Fruit fly (Drosophila melanogaster) whole organism, embryonic: Measurements from ENCODE around the gene Dlip1.

Source experiments
- Aef1 ChIP-seq: fragments of 200-800 bp; sonication (Bioruptor generic); IDR thresholded peaks from 3 replicates; pipeline ENCODE4 v1.3.6; 2022; ENCODE audit warnings: missing biosample characterization, missing genetic modification characterization
- Antp ChIP-seq: fragments of 200-800 bp; sonication (Bioruptor generic); optimal IDR thresholded peaks from 3 replicates; lab custom pipeline; 2016; ENCODE audit warnings: missing biosample characterization, missing genetic modification characterization
- B-H2 ChIP-seq: fragments of 200-800 bp; sonication (Bioruptor generic); optimal IDR thresholded peaks from 2 replicates; lab custom pipeline; 2018; ENCODE audit warnings: missing biosample characterization, mild to moderate bottlenecking, missing genetic modification characterization
- BEAF-32 ChIP-seq: fragments of 200-800 bp; sonication (Bioruptor generic); optimal IDR thresholded peaks from 3 replicates; lab custom pipeline; 2017; ENCODE audit warnings: missing biosample characterization, missing genetic modification characterization, mild to moderate bottlenecking, moderate library complexity, missing genetic modification reagents
- BtbVII ChIP-seq: fragments of 200-800 bp; sonication (Bioruptor generic); optimal IDR thresholded peaks from 3 replicates; lab custom pipeline; 2017; ENCODE audit warnings: missing biosample characterization, mild to moderate bottlenecking, missing genetic modification characterization
- CG11093 ChIP-seq: fragments of 200-800 bp; sonication (Bioruptor generic); IDR thresholded peaks from 3 replicates; pipeline ENCODE4 v1.3.6; 2022; ENCODE audit warnings: missing biosample characterization, missing genetic modification characterization
- CG12299 ChIP-seq: fragments of 200-800 bp; sonication (Bioruptor generic); optimal IDR thresholded peaks from 2 replicates; lab custom pipeline; 2018; ENCODE audit warnings: missing biosample characterization, mild to moderate bottlenecking, missing genetic modification characterization
- CG1233 ChIP-seq: fragments of 200-800 bp; sonication (Bioruptor generic); optimal IDR thresholded peaks from 4 replicates; lab custom pipeline; 2018; ENCODE audit warnings: missing biosample characterization, mild to moderate bottlenecking, missing genetic modification characterization
- CG1529 ChIP-seq: fragments of 200-800 bp; sonication (Bioruptor generic); optimal IDR thresholded peaks from 3 replicates; lab custom pipeline; 2018; ENCODE audit warnings: missing biosample characterization, missing genetic modification characterization
- CG1792 ChIP-seq: fragments of 200-800 bp; sonication (Bioruptor generic); optimal IDR thresholded peaks from 2 replicates; lab custom pipeline; 2016; ENCODE audit warnings: missing biosample characterization, missing genetic modification characterization
- CG18619 ChIP-seq: fragments of 200-800 bp; sonication (Bioruptor generic); optimal IDR thresholded peaks from 3 replicates; lab custom pipeline; 2017; ENCODE audit warnings: missing biosample characterization, mild to moderate bottlenecking, missing genetic modification characterization
- CG3065 ChIP-seq: fragments of 200-800 bp; sonication (Bioruptor generic); optimal IDR thresholded peaks from 2 replicates; lab custom pipeline; 2016; ENCODE audit warnings: missing biosample characterization, missing genetic modification characterization
- CG4730 ChIP-seq: fragments of 200-800 bp; sonication (Bioruptor generic); IDR thresholded peaks from 2 replicates; pipeline ENCODE4 v1.3.6; 2022; ENCODE audit warnings: missing biosample characterization, missing genetic modification characterization
- CG5180 ChIP-seq: fragments of 200-800 bp; sonication (Bioruptor generic); optimal IDR thresholded peaks from 3 replicates; lab custom pipeline; 2017; ENCODE audit warnings: missing biosample characterization, missing genetic modification characterization, mild to moderate bottlenecking, moderate library complexity, missing genetic modification reagents
- CG6272 ChIP-seq: fragments of 200-800 bp; sonication (Bioruptor generic); IDR thresholded peaks from 2 replicates; pipeline ENCODE4 v1.3.6; 2022; ENCODE audit warnings: missing biosample characterization, missing genetic modification characterization
- CG6813 ChIP-seq: fragments of 200-800 bp; sonication (Bioruptor generic); optimal IDR thresholded peaks from 2 replicates; lab custom pipeline; 2017; ENCODE audit warnings: missing biosample characterization, missing genetic modification characterization, mild to moderate bottlenecking, moderate library complexity, missing genetic modification reagents
- CG7357 ChIP-seq: fragments of 200-800 bp; sonication (Bioruptor generic); IDR thresholded peaks from 3 replicates; pipeline ENCODE4 v1.3.6; 2022; ENCODE audit warnings: missing biosample characterization, missing genetic modification characterization
- CG7372 ChIP-seq: fragments of 200-800 bp; sonication (Bioruptor generic); IDR thresholded peaks from 2 replicates; pipeline ENCODE4 v1.3.6; 2022; ENCODE audit warnings: missing biosample characterization, missing genetic modification characterization
- CG7928 ChIP-seq: fragments of 200-800 bp; sonication (Bioruptor generic); optimal IDR thresholded peaks from 2 replicates; lab custom pipeline; 2017; ENCODE audit warnings: missing biosample characterization, mild to moderate bottlenecking, missing genetic modification characterization
- CG9609 ChIP-seq: fragments of 200-800 bp; sonication (Bioruptor generic); optimal IDR thresholded peaks from 3 replicates; lab custom pipeline; 2016; ENCODE audit warnings: missing biosample characterization, missing genetic modification characterization
- Chrac-16 ChIP-seq: fragments of 200-800 bp; sonication (Bioruptor generic); optimal IDR thresholded peaks from 3 replicates; lab custom pipeline; 2016; ENCODE audit warnings: missing biosample characterization, missing genetic modification characterization
- D ChIP-seq, 2 experiments: fragments of 200-800 bp in 1 of 2; fragments of >200 bp in 1 of 2; sonication (Bioruptor generic) in 1 of 2; optimal IDR thresholded peaks; 2 replicates in 1 of 2; 3 replicates in 1 of 2; lab custom pipeline; 2017; ENCODE audit warnings: mild to moderate bottlenecking in 1 of 2, missing biosample characterization in 1 of 2, missing genetic modification characterization in 1 of 2, missing genetic modification reagents in 1 of 2
- D19B ChIP-seq: fragments of 200-800 bp; sonication (Bioruptor generic); optimal IDR thresholded peaks from 2 replicates; lab custom pipeline; 2017; ENCODE audit warnings: missing biosample characterization, mild to moderate bottlenecking, missing genetic modification characterization
- Deaf1 ChIP-seq: fragments of 200-800 bp; optimal IDR thresholded peaks from 3 replicates; lab custom pipeline; 2019; ENCODE audit warnings: missing biosample characterization, mild to moderate bottlenecking, missing genetic modification characterization, moderate library complexity
- Dref ChIP-seq: fragments of 200-800 bp; sonication (Bioruptor generic); IDR thresholded peaks from 2 replicates; pipeline ENCODE4 v1.3.6; 2022; ENCODE audit warnings: missing biosample characterization, missing genetic modification characterization
- Ets97D ChIP-seq: fragments of 200-800 bp; sonication (Bioruptor generic); optimal IDR thresholded peaks from 3 replicates; lab custom pipeline; 2016; ENCODE audit warnings: missing biosample characterization, missing genetic modification characterization
- Fer2 ChIP-seq: fragments of 200-800 bp; sonication (Bioruptor generic); optimal IDR thresholded peaks from 2 replicates; lab custom pipeline; 2018; ENCODE audit warnings: missing biosample characterization, mild to moderate bottlenecking, missing genetic modification characterization, moderate library complexity
- HLH54F ChIP-seq: fragments of 200-800 bp; sonication (Bioruptor generic); optimal IDR thresholded peaks from 3 replicates; lab custom pipeline; 2016; ENCODE audit warnings: missing biosample characterization, missing genetic modification characterization
- NFAT ChIP-seq: fragments of 200-800 bp; sonication (Bioruptor generic); IDR thresholded peaks from 2 replicates; pipeline ENCODE4 v1.3.6; 2022; ENCODE audit warnings: missing biosample characterization, missing genetic modification characterization
- Pdp1 ChIP-seq, 2 experiments: fragments of 200-800 bp; sonication (Bioruptor generic); optimal IDR thresholded peaks; 3 replicates each; lab custom pipeline; 2016; ENCODE audit warnings: missing biosample characterization in 2 of 2, missing genetic modification characterization in 2 of 2, mild to moderate bottlenecking in 1 of 2, moderate library complexity in 1 of 2
- Ptx1 ChIP-seq: fragments of 200-800 bp; sonication (Bioruptor generic); IDR thresholded peaks from 2 replicates; pipeline ENCODE4 v1.3.6; 2022; ENCODE audit warnings: missing biosample characterization, missing genetic modification characterization
- Side ChIP-seq: fragments of 200-800 bp; sonication (Bioruptor generic); optimal IDR thresholded peaks from 2 replicates; lab custom pipeline; 2016; ENCODE audit warnings: missing biosample characterization, missing genetic modification characterization
- Sox100B ChIP-seq: fragments of 200-800 bp; sonication (Bioruptor generic); optimal IDR thresholded peaks from 3 replicates; lab custom pipeline; 2018; ENCODE audit warnings: missing biosample characterization, mild to moderate bottlenecking, missing genetic modification characterization
- Tbp ChIP-seq: fragments of >200 bp; optimal IDR thresholded peaks from 2 replicates; lab custom pipeline; 2018; ENCODE audit warnings: missing biosample characterization, missing genetic modification characterization
- bcd ChIP-seq: fragments of 200-800 bp; sonication (Bioruptor generic); optimal IDR thresholded peaks from 2 replicates; lab custom pipeline; 2017; ENCODE audit warnings: missing biosample characterization, mild to moderate bottlenecking, missing genetic modification characterization
- da ChIP-seq: fragments of 200-800 bp; sonication (Bioruptor generic); optimal IDR thresholded peaks from 2 replicates; lab custom pipeline; 2016; ENCODE audit warnings: missing biosample characterization, missing genetic modification characterization
- danr ChIP-seq: fragments of 200-800 bp; sonication (Bioruptor generic); IDR thresholded peaks from 2 replicates; pipeline ENCODE4 v1.3.6; 2022; ENCODE audit warnings: missing biosample characterization, missing genetic modification characterization
- dimm ChIP-seq: fragments of 200-800 bp; sonication (Bioruptor generic); IDR thresholded peaks from 2 replicates; pipeline ENCODE4 v1.3.6; 2022; ENCODE audit warnings: missing biosample characterization, missing genetic modification characterization
- dysf ChIP-seq: fragments of 200-800 bp; sonication (Bioruptor generic); IDR thresholded peaks from 3 replicates; pipeline ENCODE4 v1.3.6; 2022; ENCODE audit warnings: missing biosample characterization, missing genetic modification characterization
- exex ChIP-seq: fragments of 200-800 bp; sonication (Bioruptor generic); optimal IDR thresholded peaks from 4 replicates; lab custom pipeline; 2018; ENCODE audit warnings: missing biosample characterization, mild to moderate bottlenecking, missing genetic modification characterization, moderate library complexity
- fd64A ChIP-seq: fragments of 200-800 bp; sonication (Bioruptor generic); optimal IDR thresholded peaks from 3 replicates; lab custom pipeline; 2018; ENCODE audit warnings: missing biosample characterization, mild to moderate bottlenecking, missing genetic modification characterization
- fd96Cb ChIP-seq: fragments of 200-800 bp; sonication (Bioruptor generic); optimal IDR thresholded peaks from 2 replicates; lab custom pipeline; 2018; ENCODE audit warnings: missing biosample characterization, mild to moderate bottlenecking, missing genetic modification characterization, moderate library complexity
- grn ChIP-seq: fragments of 200-800 bp; sonication (Bioruptor generic); optimal IDR thresholded peaks from 3 replicates; lab custom pipeline; 2017; ENCODE audit warnings: missing biosample characterization, missing genetic modification characterization
- gro ChIP-seq: fragments of 200-800 bp; sonication (Bioruptor generic); optimal IDR thresholded peaks from 2 replicates; lab custom pipeline; 2016; ENCODE audit warnings: missing biosample characterization, missing genetic modification characterization
- h ChIP-seq: fragments of >200 bp; optimal IDR thresholded peaks from 2 replicates; lab custom pipeline; 2017
- ham ChIP-seq: fragments of 200-800 bp; sonication (Bioruptor generic); IDR thresholded peaks from 2 replicates; pipeline ENCODE4 v1.3.6; 2022; ENCODE audit warnings: missing biosample characterization, missing genetic modification characterization
- mam ChIP-seq: fragments of 200-800 bp; sonication (Bioruptor generic); optimal IDR thresholded peaks from 3 replicates; lab custom pipeline; 2016; ENCODE audit warnings: missing biosample characterization, missing genetic modification characterization
- repo ChIP-seq: fragments of 200-800 bp; sonication (Bioruptor generic); optimal IDR thresholded peaks from 2 replicates; lab custom pipeline; 2016; ENCODE audit warnings: missing biosample characterization, missing genetic modification characterization
- rib ChIP-seq: fragments of 200-800 bp; sonication (Bioruptor generic); IDR thresholded peaks from 2 replicates; pipeline ENCODE4 v1.3.6; 2022; ENCODE audit warnings: missing biosample characterization, missing genetic modification characterization
- tin ChIP-seq: fragments of 200-800 bp; sonication (Bioruptor generic); optimal IDR thresholded peaks from 3 replicates; lab custom pipeline; 2016; ENCODE audit warnings: missing biosample characterization, missing genetic modification characterization
- toy ChIP-seq: fragments of 200-800 bp; sonication (Bioruptor generic); IDR thresholded peaks from 2 replicates; pipeline ENCODE4 v1.3.6; 2022; ENCODE audit warnings: missing biosample characterization, missing genetic modification characterization
- zen2 ChIP-seq: fragments of 200-800 bp; sonication (Bioruptor generic); IDR thresholded peaks from 3 replicates; pipeline ENCODE4 v1.3.6; 2022; ENCODE audit warnings: missing biosample characterization, missing genetic modification characterization; ENCODE audit not compliant: partially characterized antibody

Dlip1 gene

DNA sequence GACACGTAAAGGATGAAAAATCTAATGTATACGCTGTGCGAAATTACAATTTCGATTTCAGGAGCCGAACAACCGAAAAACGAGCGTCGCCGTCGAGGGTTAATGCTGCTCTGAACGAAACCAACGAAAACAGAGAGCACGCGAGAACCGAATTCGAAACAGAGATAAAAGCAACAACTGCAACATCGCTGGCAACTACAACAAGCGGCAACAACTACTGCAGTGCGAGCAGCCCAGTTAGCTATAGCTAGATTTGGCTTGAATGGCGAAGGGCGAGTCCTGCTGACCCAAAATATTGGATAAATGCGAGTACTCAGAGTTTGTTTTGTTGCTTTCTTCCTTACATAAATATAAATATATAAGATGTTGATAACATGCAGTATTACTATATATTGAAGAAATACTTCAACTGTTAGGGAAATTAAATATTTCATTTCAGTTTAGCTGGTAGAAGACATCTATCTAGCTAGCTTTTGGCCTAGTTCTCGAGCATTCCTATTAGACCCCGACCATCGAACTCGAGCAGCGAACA is 23.4 kb upstream of the Dlip1 start, which contains the start of gene fend (continued):
- TF ChIP-seq CG12299 (tag; lab: Kevin White, UChicago) (peak; percentile 25), danr (GFP tag; lab: Robert Waterston, UW) (no peak), CG18619 (peak; percentile 45), h (no peak), gro (GFP tag; lab: Kevin White, UChicago) (no peak), CG6272 (GFP tag; lab: Robert Waterston, UW) (no peak), CG4730 (GFP tag; lab: Robert Waterston, UW) (no peak), toy (GFP tag; lab: Robert Waterston, UW) (no peak), repo (GFP tag; lab: Kevin White, UChicago) (no peak), CG9609 (GFP tag; lab: Kevin White, UChicago) (no peak), Dref (GFP tag; lab: Robert Waterston, UW) (no peak), mam (no peak), CG6813 (no peak), Aef1 (GFP tag; lab: Robert Waterston, UW) (peak; percentile 33; the same call in 2 of the 3 replicates), BtbVII (GFP tag; lab: Kevin White, UChicago) (no peak), CG7357 (GFP tag; lab: Robert Waterston, UW) (no peak), rib (GFP tag; lab: Robert Waterston, UW) (no peak), CG1792 (no peak), ham (GFP tag; lab: Robert Waterston, UW) (no peak), Antp (GFP tag; lab: Kevin White, UChicago) (no peak), grn (GFP tag; lab: Kevin White, UChicago) (no peak), HLH54F (GFP tag; lab: Kevin White, UChicago) (no peak), da (GFP tag; lab: Kevin White, UChicago) (no peak), dimm (no peak), Fer2 (tag; lab: Kevin White, UChicago) (no peak), CG1233 (peak; percentile 21), CG7928 (no peak), exex (tag; lab: Kevin White, UChicago) (no peak), zen2 (GFP tag; lab: Robert Waterston, UW) (no peak), CG3065 (no peak), CG7372 (GFP tag; lab: Robert Waterston, UW) (no peak), CG5180 (GFP tag; lab: Kevin White, UChicago) (peak; percentile 100), CG1529 (GFP tag; lab: Kevin White, UChicago) (peak; percentile 17), Deaf1 (tag; lab: Kevin White, UChicago) (peak; percentile 68), Sox100B (GFP tag; lab: Kevin White, UChicago) (peak; percentile 49), NFAT (GFP tag; lab: Robert Waterston, UW) (no peak), Tbp (GFP tag; lab: Kevin White, UChicago) (peak; percentile 90), Ptx1 (0 out of 2 replicates have a peak, but pooled peaks have one; percentile 29), Chrac-16 (GFP tag; lab: Kevin White, UChicago) (peak; percentile 22), tin (no peak), bcd (GFP tag; lab: Kevin White, UChicago) (peak; percentile 48), CG11093 (GFP tag; lab: Robert Waterston, UW) (no peak), fd96Cb (tag; lab: Kevin White, UChicago) (no peak), Side (GFP tag; lab: Kevin White, UChicago) (no peak), Pdp1 (GFP tag; optimal IDR thresholded peaks at IDR 0.05; lab: Kevin White, UChicago) (no peak), Ets97D (GFP tag; lab: Kevin White, UChicago) (no peak), B-H2 (GFP tag; lab: Kevin White, UChicago) (no peak), BEAF-32 (no peak), D19B (GFP tag; lab: Kevin White, UChicago) (no peak), fd64A (GFP tag; lab: Kevin White, UChicago) (no peak), D (optimal IDR thresholded peaks at IDR 0.05; lab: Kevin White, UChicago) (no peak), D (GFP tag; optimal IDR thresholded peaks at IDR 0.05; lab: Kevin White, UChicago) (peak; percentile 25), dysf (GFP tag; lab: Robert Waterston, UW) (peak; percentile 49; the same call in 1 of the 3 replicates)
